Fruit fly (Drosophila melanogaster) whole organism, embryonic: ENCODE results near the gene EMC6.

Experiments used
- CG16779 ChIP-seq: fragments of 200-800 bp; sonication (Bioruptor generic); IDR thresholded peaks from 2 replicates; pipeline ENCODE4 v1.3.6; 2022; ENCODE audit warnings: missing biosample characterization, missing genetic modification characterization
- CG17328 ChIP-seq: fragments of 200-800 bp; sonication (Bioruptor generic); IDR thresholded peaks from 2 replicates; pipeline ENCODE4 v1.3.6; 2022; ENCODE audit warnings: missing biosample characterization, missing genetic modification characterization
- CG2875 ChIP-seq: fragments of 200-800 bp; sonication (Bioruptor generic); optimal IDR thresholded peaks from 2 replicates; lab custom pipeline; 2017; ENCODE audit warnings: missing biosample characterization, mild to moderate bottlenecking, missing genetic modification characterization, missing genetic modification reagents
- Dll ChIP-seq: fragments of 200-800 bp; sonication (Bioruptor generic); IDR thresholded peaks from 4 replicates; pipeline ENCODE4 v1.3.6; 2022; ENCODE audit warnings: missing biosample characterization, missing genetic modification characterization; ENCODE audit not compliant: partially characterized antibody
- Dref ChIP-seq: fragments of 200-800 bp; sonication (Bioruptor generic); IDR thresholded peaks from 2 replicates; pipeline ENCODE4 v1.3.6; 2022; ENCODE audit warnings: missing biosample characterization, missing genetic modification characterization
- HLHmδ ChIP-seq: fragments of 200-800 bp; sonication (Bioruptor generic); optimal IDR thresholded peaks from 2 replicates; lab custom pipeline; 2018; ENCODE audit warnings: missing biosample characterization, mild to moderate bottlenecking, missing genetic modification characterization, moderate library complexity
- Lpt ChIP-seq: fragments of >200 bp; optimal IDR thresholded peaks from 2 replicates; lab custom pipeline; 2018; ENCODE audit warnings: missing biosample characterization, missing genetic modification characterization
- MBD-R2 ChIP-seq: fragments of 200-800 bp; sonication (Bioruptor generic); IDR thresholded peaks from 2 replicates; pipeline ENCODE4 v1.3.6; 2022; ENCODE audit warnings: missing biosample characterization, missing genetic modification characterization
- caup ChIP-seq: fragments of 200-800 bp; sonication (Bioruptor generic); optimal IDR thresholded peaks from 3 replicates; lab custom pipeline; 2017; ENCODE audit warnings: missing biosample characterization, mild to moderate bottlenecking, missing genetic modification characterization, moderate library complexity; ENCODE audit not compliant: severe bottlenecking
- fd102C ChIP-seq: fragments of 200-800 bp; sonication (Bioruptor generic); optimal IDR thresholded peaks from 2 replicates; lab custom pipeline; 2018; ENCODE audit warnings: missing biosample characterization, mild to moderate bottlenecking, missing genetic modification characterization, moderate library complexity
- gfzf ChIP-seq: fragments of 200-800 bp; sonication (Bioruptor generic); optimal IDR thresholded peaks from 2 replicates; lab custom pipeline; 2016; ENCODE audit warnings: missing biosample characterization, mild to moderate bottlenecking, missing genetic modification characterization, moderate library complexity
- pita ChIP-seq: fragments of 200-800 bp; sonication (Bioruptor generic); optimal IDR thresholded peaks from 2 replicates; lab custom pipeline; 2017; ENCODE audit warnings: missing biosample characterization, mild to moderate bottlenecking, missing genetic modification characterization
- psq ChIP-seq: fragments of 200-800 bp; sonication (Bioruptor generic); optimal IDR thresholded peaks from 2 replicates; lab custom pipeline; 2017; ENCODE audit warnings: missing biosample characterization, missing genetic modification characterization
- shn ChIP-seq: fragments of 200-800 bp; sonication (Bioruptor generic); optimal IDR thresholded peaks from 3 replicates; lab custom pipeline; 2016; ENCODE audit warnings: missing biosample characterization, missing genetic modification characterization

DNA sequence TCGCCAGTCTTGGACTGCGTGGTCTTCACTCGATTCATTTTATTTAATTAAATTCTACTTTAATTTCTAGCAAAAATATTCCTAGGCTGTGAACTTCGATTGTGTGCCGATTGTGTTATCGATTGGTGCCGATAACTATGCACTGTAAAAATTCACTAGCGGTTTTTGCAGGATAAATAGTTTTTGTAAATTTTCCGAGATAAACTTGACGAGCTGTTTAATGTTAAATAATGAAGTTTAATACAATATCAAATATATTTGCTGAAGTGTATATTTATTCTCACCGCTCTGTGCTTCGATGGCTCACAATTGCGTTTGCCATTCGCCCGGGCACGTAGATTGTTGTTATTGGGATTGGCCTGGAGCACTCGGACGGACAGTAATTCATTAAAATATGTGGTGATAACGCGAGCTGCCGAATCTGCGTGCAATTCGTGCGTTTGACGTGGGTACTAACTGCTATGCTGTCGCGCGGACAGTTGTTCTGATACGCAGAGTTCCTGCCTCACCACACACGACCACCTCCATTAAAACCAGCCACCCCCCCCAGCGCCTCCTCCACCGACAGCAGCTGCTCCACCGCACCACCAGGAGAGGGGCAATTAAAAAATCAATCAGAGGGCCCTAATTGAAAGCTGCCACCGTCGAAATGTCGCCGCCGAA lies at the start of gene EMC6, which contains the start of gene Hr96:
- TF ChIP-seq Dref (GFP tag; lab: Robert Waterston, UW) (peak; percentile 85), HLHmδ (no peak), Dll (GFP tag; lab: Robert Waterston, UW) (peak; percentile 78), pita (GFP tag; lab: Kevin White, UChicago) (no peak), fd102C (GFP tag; lab: Kevin White, UChicago) (peak; percentile 63), MBD-R2 (GFP tag; lab: Robert Waterston, UW) (peak; percentile 97), CG16779 (peak; percentile 93), caup (GFP tag; lab: Kevin White, UChicago) (peak; percentile 94), psq (GFP tag; lab: Kevin White, UChicago) (peak; percentile 78), gfzf (GFP tag; lab: Kevin White, UChicago) (peak; percentile 66), shn (GFP tag; lab: Kevin White, UChicago) (peak; percentile 86), CG2875 (peak; percentile 81), Lpt (GFP tag; lab: Kevin White, UChicago) (no peak), CG17328 (GFP tag; lab: Robert Waterston, UW) (peak; percentile 93)
